Worm (Caenorhabditis elegans) whole organism, young adult: ENCODE measurements around the gene F57C7.4.
A peak's percentile ranks its signal among the peaks of the same experiment; 100 is the strongest.

Experiments used
- C06A6.2 ChIP-seq: fragments of 200-800 bp; sonication (Bioruptor generic); conservative IDR thresholded peaks from 2 replicates; pipeline ENCODE4 v1.3.6; 2022; ENCODE audit warnings: missing genetic modification characterization, missing compliant biosample characterization
- C17E4.6 ChIP-seq: fragments of 200-800 bp; sonication (Bioruptor generic); IDR thresholded peaks from 2 replicates; pipeline ENCODE4 v1.3.6; 2022; ENCODE audit warnings: missing genetic modification reagents, missing genetic modification characterization, missing compliant biosample characterization
- F49E8.2 ChIP-seq: sonication (generic microtip); optimal IDR thresholded peaks from 3 replicates; lab custom pipeline; 2017; ENCODE audit warnings: missing genetic modification characterization, mild to moderate bottlenecking, missing compliant biosample characterization, antibody characterized with exemption, moderate library complexity; ENCODE audit not compliant: insufficient read depth
- F57C9.4 ChIP-seq: sonication (generic microtip); optimal IDR thresholded peaks from 2 replicates; lab custom pipeline; 2017; ENCODE audit warnings: mild to moderate bottlenecking, missing genetic modification characterization, missing compliant biosample characterization
- K12H6.12 ChIP-seq: fragments of 200-800 bp; sonication (Bioruptor generic); optimal IDR thresholded peaks from 2 replicates; lab custom pipeline; 2018; ENCODE audit warnings: mild to moderate bottlenecking, missing genetic modification characterization, missing compliant biosample characterization
- Y56A3A.18 ChIP-seq: fragments of 200-800 bp; sonication (Bioruptor generic); IDR thresholded peaks from 2 replicates; pipeline ENCODE4 v1.3.6; 2022; ENCODE audit warnings: missing genetic modification reagents, missing genetic modification characterization, missing compliant biosample characterization
- attf-3 ChIP-seq: fragments of 200-800 bp; sonication (Bioruptor generic); conservative IDR thresholded peaks from 2 replicates; pipeline ENCODE4 v1.3.6; 2022; ENCODE audit warnings: missing genetic modification reagents, missing genetic modification characterization, missing compliant biosample characterization
- ccch-3 ChIP-seq: fragments of 200-800 bp; sonication (Bioruptor generic); optimal IDR thresholded peaks from 2 replicates; lab custom pipeline; 2018; ENCODE audit warnings: mild to moderate bottlenecking, missing genetic modification characterization, missing compliant biosample characterization
- ceh-100 ChIP-seq: fragments of 200-800 bp; sonication (Bioruptor generic); IDR thresholded peaks from 2 replicates; pipeline ENCODE4 v1.3.6; 2022; ENCODE audit warnings: missing genetic modification reagents, missing genetic modification characterization, missing compliant biosample characterization
- ceh-58 ChIP-seq: fragments of 200-800 bp; sonication (Bioruptor generic); IDR thresholded peaks from 2 replicates; pipeline ENCODE4 v1.3.6; 2022; ENCODE audit warnings: missing genetic modification characterization, missing compliant biosample characterization
- ceh-79 ChIP-seq: sonication (generic microtip); optimal IDR thresholded peaks from 2 replicates; lab custom pipeline; 2017; ENCODE audit warnings: mild to moderate bottlenecking, missing genetic modification characterization, missing compliant biosample characterization
- chd-7 ChIP-seq: sonication (generic microtip); optimal IDR thresholded peaks from 2 replicates; lab custom pipeline; 2016; ENCODE audit warnings: mild to moderate bottlenecking, missing genetic modification characterization, moderate library complexity, missing compliant biosample characterization
- die-1 ChIP-seq: sonication (generic microtip); optimal IDR thresholded peaks from 2 replicates; lab custom pipeline; 2016; ENCODE audit warnings: missing genotype, mild to moderate bottlenecking, missing genetic modification characterization, missing compliant biosample characterization
- dox-1 ChIP-seq: fragments of 200-800 bp; sonication (Bioruptor generic); IDR thresholded peaks from 2 replicates; pipeline ENCODE4 v1.3.6; 2022; ENCODE audit warnings: missing genetic modification reagents, missing genetic modification characterization, missing compliant biosample characterization
- egl-44 ChIP-seq: fragments of 200-800 bp; sonication (Bioruptor generic); IDR thresholded peaks from 2 replicates; pipeline ENCODE4 v1.3.6; 2022; ENCODE audit warnings: missing genetic modification reagents, missing genetic modification characterization, missing compliant biosample characterization
- him-1 ChIP-seq: sonication (generic microtip); optimal IDR thresholded peaks from 2 replicates; lab custom pipeline; 2016; ENCODE audit warnings: missing genotype, missing genetic modification reagents, missing genetic modification characterization, missing compliant biosample characterization
- hlh-12 ChIP-seq: sonication (generic microtip); optimal IDR thresholded peaks from 2 replicates; lab custom pipeline; 2016; ENCODE audit warnings: missing genetic modification characterization, missing compliant biosample characterization
- hmg-1.2 ChIP-seq: fragments of 200-800 bp; sonication (Bioruptor generic); IDR thresholded peaks from 2 replicates; pipeline ENCODE4 v1.3.6; 2022; ENCODE audit warnings: missing genetic modification reagents, missing genetic modification characterization, missing compliant biosample characterization
- lag-1 ChIP-seq: fragments of 200-800 bp; sonication (Bioruptor generic); IDR thresholded peaks from 2 replicates; pipeline ENCODE4 v1.3.6; 2022; ENCODE audit warnings: missing genetic modification reagents, missing genetic modification characterization, missing compliant biosample characterization
- lsl-1 ChIP-seq: fragments of 200-800 bp; sonication (Bioruptor generic); optimal IDR thresholded peaks from 2 replicates; lab custom pipeline; 2018; ENCODE audit warnings: mild to moderate bottlenecking, missing genetic modification characterization, moderate library complexity, missing compliant biosample characterization
- madf-6 ChIP-seq: fragments of 200-800 bp; sonication (Bioruptor generic); IDR thresholded peaks from 2 replicates; pipeline ENCODE4 v1.3.6; 2022; ENCODE audit warnings: missing genetic modification reagents, missing genetic modification characterization, missing compliant biosample characterization
- nhr-120 ChIP-seq: fragments of 200-800 bp; sonication (Bioruptor generic); IDR thresholded peaks from 2 replicates; pipeline ENCODE4 v1.3.6; 2022; ENCODE audit warnings: missing genetic modification characterization, missing compliant biosample characterization
- nhr-179 ChIP-seq: sonication (generic microtip); optimal IDR thresholded peaks from 2 replicates; lab custom pipeline; 2016; ENCODE audit warnings: mild to moderate bottlenecking, missing genetic modification characterization, missing compliant biosample characterization
- nhr-80 ChIP-seq: sonication (generic microtip); optimal IDR thresholded peaks from 2 replicates; lab custom pipeline; 2016; ENCODE audit warnings: missing genetic modification characterization, missing compliant biosample characterization
- repo-1 ChIP-seq: sonication (generic microtip); optimal IDR thresholded peaks from 2 replicates; lab custom pipeline; 2017; ENCODE audit warnings: mild to moderate bottlenecking, missing genetic modification characterization, missing compliant biosample characterization
- sea-2 ChIP-seq: fragments of 200-800 bp; sonication (Bioruptor generic); IDR thresholded peaks from 2 replicates; pipeline ENCODE4 v1.3.6; 2022; ENCODE audit warnings: missing genetic modification characterization, missing compliant biosample characterization
- snpc-1.3 ChIP-seq: sonication (generic microtip); optimal IDR thresholded peaks from 2 replicates; lab custom pipeline; 2017; ENCODE audit warnings: missing genetic modification characterization, mild to moderate bottlenecking, missing compliant biosample characterization, antibody characterized with exemption, moderate library complexity, missing genotype, missing genetic modification reagents; ENCODE audit not compliant: insufficient read depth
- snpc-3.4 ChIP-seq: sonication (generic microtip); optimal IDR thresholded peaks from 2 replicates; lab custom pipeline; 2017; ENCODE audit warnings: missing genetic modification characterization, mild to moderate bottlenecking, missing compliant biosample characterization, antibody characterized with exemption, moderate library complexity, missing genotype, missing genetic modification reagents
- somi-1 ChIP-seq: fragments of 200-800 bp; sonication (Bioruptor generic); optimal IDR thresholded peaks from 2 replicates; lab custom pipeline; 2018; ENCODE audit warnings: mild to moderate bottlenecking, missing genetic modification characterization, missing compliant biosample characterization
- tbp1 ChIP-seq: fragments of 200-800 bp; sonication (Bioruptor generic); optimal IDR thresholded peaks from 2 replicates; lab custom pipeline; 2018; ENCODE audit warnings: mild to moderate bottlenecking, missing genetic modification characterization, missing compliant biosample characterization
- unc-62 ChIP-seq: fragments of 150-350 bp; optimal IDR thresholded peaks from 2 replicates; lab custom pipeline; 2014; ENCODE audit warnings: missing biosample characterization, missing genetic modification reagents, missing genetic modification characterization
- ztf-22 ChIP-seq: fragments of 200-800 bp; sonication (Bioruptor generic); optimal IDR thresholded peaks from 2 replicates; lab custom pipeline; 2018; ENCODE audit warnings: mild to moderate bottlenecking, missing genetic modification characterization, moderate library complexity, missing compliant biosample characterization

The F57C7.4 gene

ce11 chrX:10604386-10604785 lies 15.0 kb upstream of the F57C7.4 start, which contains the start of gene flp-19:
Gene flp-19, plus strand, starts transcription at chrX:10604686.
- TF ChIP-seq lsl-1 (GFP tag; lab: Kevin White, UChicago): no peak

DNA sequence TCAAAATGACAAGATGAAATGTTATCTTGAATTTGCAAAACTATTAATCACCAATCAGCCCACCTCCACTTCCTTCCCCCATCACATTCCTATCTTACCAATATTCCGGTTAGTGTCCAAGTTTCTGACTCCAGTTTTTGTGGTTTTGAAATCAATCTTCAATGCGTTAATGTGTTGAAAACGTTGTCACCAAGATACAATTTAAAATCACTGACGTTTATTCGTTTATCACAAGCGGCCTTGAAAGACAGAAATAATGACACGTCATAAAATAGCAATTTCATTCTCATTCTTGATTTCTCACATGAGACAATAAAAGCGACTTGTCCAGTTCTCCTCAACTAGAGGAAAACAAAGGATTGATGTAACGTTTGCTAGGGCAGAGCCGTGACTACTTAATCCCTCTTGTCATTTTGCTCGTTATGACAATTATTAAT lies 10.4 kb upstream of the F57C7.4 start:
- no peak for TF ChIP-seq tbp1 (GFP tag; lab: Kevin White, UChicago)
- TF ChIP-seq, all 124 proteins: peak for 0

- TF ChIP-seq ztf-22: no peak
- no peak for TF ChIP-seq sea-2 (GFP tag; lab: Robert Waterston, UW)
- TF ChIP-seq F57C9.4 (tag; lab: Kevin White, UChicago): no peak
- no peak for TF ChIP-seq him-1
- TF ChIP-seq ccch-3: no peak
- no peak for TF ChIP-seq snpc-1.3
- TF ChIP-seq nhr-80 (tag; lab: Kevin White, UChicago): peak; percentile 31
- TF ChIP-seq unc-62 (GFP tag; lab: Kevin White, UChicago): no peak
- no peak for TF ChIP-seq ceh-58 (GFP tag; lab: Robert Waterston, UW)
- no peak for TF ChIP-seq somi-1
- no peak for TF ChIP-seq ceh-100 (GFP tag; lab: Robert Waterston, UW)
- no peak for TF ChIP-seq egl-44
- TF ChIP-seq C17E4.6 (GFP tag; lab: Robert Waterston, UW): no peak
- no peak for TF ChIP-seq lag-1
- no peak; the same call in 1 of the 2 replicates for TF ChIP-seq dox-1
- no peak for TF ChIP-seq attf-3 (GFP tag; lab: Robert Waterston, UW)
- TF ChIP-seq repo-1: no peak
- peak; percentile 72; the same call in 1 of the 2 replicates for TF ChIP-seq hmg-1.2
Measured at ce11 chrX:10597554-10598191, 8.3 kb upstream of the F57C7.4 start.

DNA sequence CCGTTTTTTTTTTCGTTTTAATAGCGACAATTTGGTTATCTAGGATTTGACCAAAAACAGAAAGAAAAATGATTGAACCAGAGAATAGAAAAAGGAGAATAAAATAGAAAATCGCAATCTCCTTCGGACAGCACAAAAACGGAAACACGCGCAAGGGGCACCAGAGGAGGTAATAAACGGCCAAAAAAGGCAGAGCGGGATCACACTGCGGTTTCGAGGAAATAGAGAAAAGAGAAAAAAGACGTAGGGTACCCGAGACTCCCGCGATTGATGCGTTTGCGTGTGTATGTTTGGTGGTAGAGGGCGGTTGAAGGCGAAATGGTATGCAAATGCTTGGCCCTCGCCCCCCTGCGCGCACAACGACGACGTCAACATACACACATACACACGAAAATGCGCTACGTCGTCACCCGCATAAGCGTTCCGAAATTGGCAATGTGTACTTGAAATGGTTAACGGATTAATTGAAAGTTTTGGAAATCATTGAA lies 7.1 kb upstream of the F57C7.4 start:
- no peak for TF ChIP-seq madf-6
- no peak for TF ChIP-seq K12H6.12 (tag; lab: Kevin White, UChicago)
- no peak for TF ChIP-seq die-1
- no peak for TF ChIP-seq nhr-120 (GFP tag; lab: Robert Waterston, UW)
- no peak for TF ChIP-seq nhr-179 (tag; lab: Kevin White, UChicago)
- TF ChIP-seq ceh-79 (tag; lab: Kevin White, UChicago): no peak
- no peak for TF ChIP-seq hlh-12 (tag; lab: Kevin White, UChicago)
- no peak for TF ChIP-seq him-1
- TF ChIP-seq egl-44: no peak
- TF ChIP-seq Y56A3A.18 (GFP tag; lab: Robert Waterston, UW): no peak
- TF ChIP-seq F49E8.2 (tag; lab: Kevin White, UChicago): no peak
- TF ChIP-seq C06A6.2: no peak
- no peak for TF ChIP-seq chd-7
- TF ChIP-seq snpc-3.4 (tag; lab: Kevin White, UChicago): no peak
- no peak for TF ChIP-seq unc-62 (GFP tag; lab: Kevin White, UChicago)
- no peak for TF ChIP-seq attf-3 (GFP tag; lab: Robert Waterston, UW)
